Fruit fly (Drosophila melanogaster) whole organism, embryonic: Measurements from ENCODE around the gene Mtch.

Source experiments
- Ada2b ChIP-seq: fragments of 200-800 bp; sonication (Bioruptor generic); IDR thresholded peaks from 2 replicates; pipeline ENCODE4 v1.3.6; 2022; ENCODE audit warnings: missing biosample characterization, missing genetic modification characterization
- Asciz ChIP-seq: fragments of 200-800 bp; sonication (Bioruptor generic); optimal IDR thresholded peaks from 2 replicates; lab custom pipeline; 2017; ENCODE audit warnings: missing biosample characterization, mild to moderate bottlenecking, missing genetic modification characterization, missing genetic modification reagents
- Atf-2 ChIP-seq: fragments of 200-800 bp; sonication (Bioruptor generic); optimal IDR thresholded peaks from 2 replicates; lab custom pipeline; 2016; ENCODE audit warnings: missing biosample characterization, missing genetic modification characterization
- CG10462 ChIP-seq: fragments of 200-800 bp; sonication (Bioruptor generic); optimal IDR thresholded peaks from 2 replicates; lab custom pipeline; 2016; ENCODE audit warnings: missing biosample characterization, missing genetic modification characterization
- CG10543 ChIP-seq: fragments of 200-800 bp; sonication (Bioruptor generic); optimal IDR thresholded peaks from 3 replicates; lab custom pipeline; 2017; ENCODE audit warnings: missing biosample characterization, mild to moderate bottlenecking, missing genetic modification characterization, moderate library complexity
- CG11456 ChIP-seq: fragments of 200-800 bp; sonication (Bioruptor generic); IDR thresholded peaks from 3 replicates; pipeline ENCODE4 v1.3.6; 2022; ENCODE audit warnings: missing biosample characterization, missing genetic modification characterization
- CG12942 ChIP-seq: fragments of 200-800 bp; sonication (Bioruptor generic); optimal IDR thresholded peaks from 3 replicates; lab custom pipeline; 2016; ENCODE audit warnings: missing biosample characterization, missing genetic modification characterization
- CG15696 ChIP-seq: fragments of 200-800 bp; sonication (Bioruptor generic); optimal IDR thresholded peaks from 2 replicates; lab custom pipeline; 2019; ENCODE audit warnings: missing biosample characterization, mild to moderate bottlenecking, missing genetic modification characterization, moderate library complexity
- CG16815 ChIP-seq: fragments of 200-800 bp; sonication (Bioruptor generic); optimal IDR thresholded peaks from 3 replicates; lab custom pipeline; 2017; ENCODE audit warnings: missing biosample characterization, mild to moderate bottlenecking, missing genetic modification characterization
- CG17612 ChIP-seq: fragments of 200-800 bp; sonication (Bioruptor generic); IDR thresholded peaks from 2 replicates; pipeline ENCODE4 v1.3.6; 2022; ENCODE audit warnings: missing biosample characterization, missing genetic modification characterization
- CG18476 ChIP-seq: fragments of 200-800 bp; sonication (Bioruptor generic); optimal IDR thresholded peaks from 2 replicates; lab custom pipeline; 2016; ENCODE audit warnings: missing biosample characterization, mild to moderate bottlenecking, missing genetic modification characterization
- CG30020 ChIP-seq: fragments of 200-800 bp; optimal IDR thresholded peaks from 2 replicates; lab custom pipeline; 2019; ENCODE audit warnings: missing biosample characterization, mild to moderate bottlenecking, missing genetic modification characterization, moderate library complexity
- CG3281 ChIP-seq: fragments of 200-800 bp; sonication (Bioruptor generic); optimal IDR thresholded peaks from 3 replicates; lab custom pipeline; 2017; ENCODE audit warnings: missing biosample characterization, mild to moderate bottlenecking, missing genetic modification characterization
- CG4424 ChIP-seq: fragments of 200-800 bp; sonication (Bioruptor generic); optimal IDR thresholded peaks from 3 replicates; lab custom pipeline; 2016; ENCODE audit warnings: missing biosample characterization, missing genetic modification characterization
- CG4854 ChIP-seq: fragments of 200-800 bp; sonication (Bioruptor generic); optimal IDR thresholded peaks from 2 replicates; lab custom pipeline; 2016; ENCODE audit warnings: missing biosample characterization, missing genetic modification characterization, inconsistent platforms
- CG7357 ChIP-seq: fragments of 200-800 bp; sonication (Bioruptor generic); IDR thresholded peaks from 3 replicates; pipeline ENCODE4 v1.3.6; 2022; ENCODE audit warnings: missing biosample characterization, missing genetic modification characterization
- CG8359 ChIP-seq: fragments of 200-800 bp; sonication (Bioruptor generic); optimal IDR thresholded peaks from 2 replicates; lab custom pipeline; 2017; ENCODE audit warnings: missing biosample characterization, mild to moderate bottlenecking, missing genetic modification characterization, borderline replicate concordance
- CG8388 ChIP-seq: fragments of 200-800 bp; sonication (Bioruptor generic); optimal IDR thresholded peaks from 2 replicates; lab custom pipeline; 2019; ENCODE audit warnings: missing biosample characterization, mild to moderate bottlenecking, missing genetic modification characterization, moderate library complexity
- CG8765 ChIP-seq: fragments of 200-800 bp; sonication (Bioruptor generic); IDR thresholded peaks from 2 replicates; pipeline ENCODE4 v1.3.6; 2022; ENCODE audit warnings: missing biosample characterization, missing genetic modification characterization
- Camta ChIP-seq: fragments of 200-800 bp; sonication (Bioruptor generic); optimal IDR thresholded peaks from 2 replicates; lab custom pipeline; 2016; ENCODE audit warnings: missing biosample characterization, missing genetic modification characterization
- Dip3 ChIP-seq: fragments of 200-800 bp; sonication (Bioruptor generic); optimal IDR thresholded peaks from 3 replicates; lab custom pipeline; 2016; ENCODE audit warnings: missing biosample characterization, missing genetic modification characterization
- E2f1 ChIP-seq: fragments of 200-800 bp; sonication (Bioruptor generic); IDR thresholded peaks from 2 replicates; pipeline ENCODE4 v1.3.6; 2022; ENCODE audit warnings: missing biosample characterization, missing genetic modification characterization
- ERR ChIP-seq: fragments of 200-800 bp; sonication (Bioruptor generic); optimal IDR thresholded peaks from 2 replicates; lab custom pipeline; 2016; ENCODE audit warnings: missing biosample characterization, missing genetic modification characterization
- Ets97D ChIP-seq: fragments of 200-800 bp; sonication (Bioruptor generic); optimal IDR thresholded peaks from 3 replicates; lab custom pipeline; 2016; ENCODE audit warnings: missing biosample characterization, missing genetic modification characterization
- Fer2 ChIP-seq: fragments of 200-800 bp; sonication (Bioruptor generic); optimal IDR thresholded peaks from 2 replicates; lab custom pipeline; 2018; ENCODE audit warnings: missing biosample characterization, mild to moderate bottlenecking, missing genetic modification characterization, moderate library complexity
- Gsc ChIP-seq: fragments of 200-800 bp; sonication (Bioruptor generic); IDR thresholded peaks from 2 replicates; pipeline ENCODE4 v1.3.6; 2022; ENCODE audit warnings: missing biosample characterization, missing genetic modification characterization
- Myb ChIP-seq: fragments of 200-800 bp; sonication (Bioruptor generic); optimal IDR thresholded peaks from 2 replicates; lab custom pipeline; 2016; ENCODE audit warnings: missing biosample characterization, missing genetic modification characterization
- NK7.1 ChIP-seq: fragments of 200-800 bp; sonication (Bioruptor generic); optimal IDR thresholded peaks from 3 replicates; lab custom pipeline; 2016; ENCODE audit warnings: missing biosample characterization, missing genetic modification characterization
- NfI ChIP-seq: fragments of 200-800 bp; sonication (Bioruptor generic); optimal IDR thresholded peaks from 3 replicates; lab custom pipeline; 2018; ENCODE audit warnings: missing biosample characterization, mild to moderate bottlenecking, missing genetic modification characterization, moderate library complexity
- Optix ChIP-seq: fragments of 200-800 bp; sonication (Bioruptor generic); IDR thresholded peaks from 3 replicates; pipeline ENCODE4 v1.3.6; 2022; ENCODE audit warnings: missing biosample characterization, missing genetic modification characterization
- ase ChIP-seq: fragments of 200-800 bp; sonication (Bioruptor generic); IDR thresholded peaks from 3 replicates; pipeline ENCODE4 v1.3.6; 2022; ENCODE audit warnings: missing biosample characterization, missing genetic modification characterization
- dmrt99B ChIP-seq: fragments of 200-800 bp; sonication (Bioruptor generic); optimal IDR thresholded peaks from 2 replicates; lab custom pipeline; 2018; ENCODE audit warnings: missing biosample characterization, mild to moderate bottlenecking, missing genetic modification characterization, moderate library complexity
- dpn ChIP-seq, 2 experiments: fragments of 200-800 bp; sonication (Bioruptor generic); optimal IDR thresholded peaks; 3 replicates each; lab custom pipeline; 2016; ENCODE audit warnings: missing biosample characterization in 2 of 2, missing genetic modification characterization in 2 of 2
- en ChIP-seq: fragments of 200-800 bp; sonication (Bioruptor generic); optimal IDR thresholded peaks from 2 replicates; lab custom pipeline; 2016; ENCODE audit warnings: missing biosample characterization, missing genetic modification characterization
- gsb-n ChIP-seq: fragments of 200-800 bp; sonication (Bioruptor generic); optimal IDR thresholded peaks from 3 replicates; lab custom pipeline; 2018; ENCODE audit warnings: missing biosample characterization, mild to moderate bottlenecking, missing genetic modification characterization
- klu ChIP-seq: fragments of 200-800 bp; sonication (Bioruptor generic); IDR thresholded peaks from 2 replicates; pipeline ENCODE4 v1.3.6; 2022; ENCODE audit warnings: missing biosample characterization, missing genetic modification characterization
- mld ChIP-seq: fragments of 200-800 bp; sonication (Bioruptor generic); IDR thresholded peaks from 3 replicates; pipeline ENCODE4 v1.3.6; 2022; ENCODE audit warnings: missing biosample characterization, missing genetic modification characterization; ENCODE audit not compliant: partially characterized antibody
- nau ChIP-seq: fragments of 200-800 bp; sonication (Bioruptor generic); optimal IDR thresholded peaks from 3 replicates; lab custom pipeline; 2017; ENCODE audit warnings: missing biosample characterization, mild to moderate bottlenecking, missing genetic modification characterization, missing genetic modification reagents
- onecut ChIP-seq: fragments of 200-800 bp; sonication (Bioruptor generic); IDR thresholded peaks from 2 replicates; pipeline ENCODE4 v1.3.6; 2022; ENCODE audit warnings: missing biosample characterization, missing genetic modification characterization
- pan ChIP-seq, 4 experiments: fragments of >200 bp in 3 of 4; fragments of 200-800 bp in 1 of 4; sonication (Bioruptor generic) in 1 of 4; optimal IDR thresholded peaks in 3 of 4; IDR thresholded peaks in 1 of 4; 2 replicates each; pipeline versions ENCODE4 v1.3.6 to Lab custom; 2017 to 2022; ENCODE audit warnings: missing biosample characterization in 2 of 4, missing genetic modification characterization in 2 of 4, mixed read lengths in 1 of 4
- psq ChIP-seq: fragments of 200-800 bp; sonication (Bioruptor generic); optimal IDR thresholded peaks from 2 replicates; lab custom pipeline; 2017; ENCODE audit warnings: missing biosample characterization, missing genetic modification characterization
- sc ChIP-seq, 3 experiments: fragments of >200 bp in 2 of 3; fragments of 200-800 bp in 1 of 3; sonication (Bioruptor generic) in 1 of 3; optimal IDR thresholded peaks; 2 replicates in 2 of 3; 3 replicates in 1 of 3; lab custom pipeline; 2017; ENCODE audit warnings: mild to moderate bottlenecking in 1 of 3, missing biosample characterization in 1 of 3, missing genetic modification characterization in 1 of 3, missing genetic modification reagents in 1 of 3
- sd ChIP-seq: fragments of 200-800 bp; sonication (Bioruptor generic); optimal IDR thresholded peaks from 3 replicates; lab custom pipeline; 2018; ENCODE audit warnings: missing biosample characterization, mild to moderate bottlenecking, missing genetic modification characterization, moderate library complexity
- sens ChIP-seq: fragments of 200-800 bp; sonication (Bioruptor generic); peaks from one replicate; lab custom pipeline; 2016; ENCODE audit warnings: missing biosample characterization, missing genetic modification characterization
- unpg ChIP-seq: fragments of 200-800 bp; sonication (Bioruptor generic); optimal IDR thresholded peaks from 3 replicates; lab custom pipeline; 2018; ENCODE audit warnings: missing biosample characterization, mild to moderate bottlenecking, missing genetic modification characterization, moderate library complexity

Mtch gene

dm6 chr3L:199050-199745, 14.8 kb downstream of the Mtch start (continued):
- TF ChIP-seq onecut = peak; percentile 21; the same call in 1 of the 2 replicates
- TF ChIP-seq, all 482 proteins: peak for 141

- TF ChIP-seq Asciz (GFP tag; lab: Kevin White, UChicago) (no peak), nau (no peak), unpg (peak; percentile 67), Dip3 (GFP tag; lab: Kevin White, UChicago) (no peak), NfI (GFP tag; lab: Kevin White, UChicago) (peak; percentile 67), psq (GFP tag; lab: Kevin White, UChicago) (no peak), ERR (no peak), Optix (GFP tag; lab: Robert Waterston, UW) (peak; percentile 30; the same call in 1 of the 3 replicates), CG18476 (no peak), Gsc (GFP tag; lab: Robert Waterston, UW) (no peak), E2f1 (GFP tag; lab: Robert Waterston, UW) (peak; percentile 72), Fer2 (peak; percentile 50), Ada2b (GFP tag; lab: Robert Waterston, UW) (peak; percentile 59; the same call in 1 of the 2 replicates), pan (optimal IDR thresholded peaks at IDR 0.05; lab: Kevin White, UChicago) (no peak), pan (GFP tag; optimal IDR thresholded peaks at IDR 0.05 in 1 of 2, IDR thresholded peaks at IDR 0.05 in 1 of 2) (peak in 1 of 2 experiments; percentile 85), CG30020 (peak; percentile 83), CG10543 (GFP tag; lab: Kevin White, UChicago) (peak; percentile 85), Ets97D (GFP tag; lab: Kevin White, UChicago) (peak; percentile 71), CG4854 (no peak), CG16815 (GFP tag; lab: Kevin White, UChicago) (peak; percentile 59), CG3281 (GFP tag; lab: Kevin White, UChicago) (peak; percentile 48), NK7.1 (GFP tag; lab: Kevin White, UChicago) (no peak), CG8388 (GFP tag; lab: Kevin White, UChicago) (peak; percentile 64), mld (GFP tag; lab: Robert Waterston, UW) (peak; percentile 80), CG11456 (GFP tag; lab: Robert Waterston, UW) (peak; percentile 79), Camta (GFP tag; lab: Kevin White, UChicago) (no peak), sd (peak; percentile 30), Myb (GFP tag; lab: Kevin White, UChicago) (no peak), dmrt99B (no peak), gsb-n (peak; percentile 78), CG10462 (GFP tag; lab: Kevin White, UChicago) (peak; percentile 50), CG15696 (tag; lab: Kevin White, UChicago) (peak; percentile 71), CG7357 (GFP tag; lab: Robert Waterston, UW) (no peak), klu (GFP tag; lab: Robert Waterston, UW) (peak; percentile 62; the same call in 1 of the 2 replicates), dpn (GFP tag; optimal IDR thresholded peaks at IDR 0.05; lab: Kevin White, UChicago) (peak; percentile 6 to 75), sens (peak; percentile 63), CG4424 (GFP tag; lab: Kevin White, UChicago) (peak; percentile 60), sc (optimal IDR thresholded peaks at IDR 0.05; lab: Kevin White, UChicago) (no peak), sc (GFP tag; optimal IDR thresholded peaks at IDR 0.05; lab: Kevin White, UChicago) (peak; percentile 13), CG8765 (peak; percentile 37), CG12942 (GFP tag; lab: Kevin White, UChicago) (peak; percentile 63), en (no peak), CG8359 (no peak), CG17612 (GFP tag; lab: Robert Waterston, UW) (no peak), Atf-2 (GFP tag; lab: Kevin White, UChicago) (no peak), ase (GFP tag; lab: Robert Waterston, UW) (peak; percentile 69; the same call in 2 of the 3 replicates)
Measured at dm6 chr3L:199754-200596, 15.5 kb downstream of the Mtch start, which contains the start of the genes rno and mri. rno (minus strand) TSS chr3L:199762. mri (plus strand) TSS chr3L:200174.
